Worm (Caenorhabditis elegans) whole organism, L4 larva: ENCODE results near the gene Y110A2AL.1.

Experiments used
- F26F4.8 ChIP-seq: fragments of 200-800 bp; sonication (Bioruptor generic); conservative IDR thresholded peaks from 2 replicates; pipeline ENCODE4 v1.3.6; 2022; ENCODE audit warnings: missing genetic modification characterization, missing compliant biosample characterization
- F44E2.7 ChIP-seq: fragments of 200-800 bp; sonication (Bioruptor generic); IDR thresholded peaks from 2 replicates; pipeline ENCODE4 v2.1.2; 2022; ENCODE audit warnings: missing genetic modification characterization, missing compliant biosample characterization
- F49E8.2 ChIP-seq: sonication (generic microtip); optimal IDR thresholded peaks from 2 replicates; lab custom pipeline; 2016; ENCODE audit warnings: missing compliant biosample characterization, mild to moderate bottlenecking, missing genetic modification characterization, borderline replicate concordance
- R02D3.7 ChIP-seq: fragments of 150-350 bp; sonication (generic microtip); optimal IDR thresholded peaks from 3 replicates; lab custom pipeline; 2014; ENCODE audit warnings: missing biosample characterization, missing genetic modification characterization
- T20F7.1 ChIP-seq: fragments of 200-800 bp; sonication (Bioruptor generic); optimal IDR thresholded peaks from 2 replicates; lab custom pipeline; 2018; ENCODE audit warnings: mild to moderate bottlenecking, missing genetic modification characterization, missing compliant biosample characterization
- Y48G9A.11 ChIP-seq: fragments of 200-800 bp; sonication (Bioruptor generic); IDR thresholded peaks from 2 replicates; pipeline ENCODE4 v1.3.6; 2022; ENCODE audit warnings: missing genetic modification reagents, missing genetic modification characterization, missing compliant biosample characterization
- Y75B8A.6 ChIP-seq: fragments of 200-800 bp; sonication (Bioruptor generic); IDR thresholded peaks from 2 replicates; pipeline ENCODE4 v1.3.6; 2022; ENCODE audit warnings: missing genetic modification reagents, missing genetic modification characterization, missing compliant biosample characterization
- aha-1 ChIP-seq: fragments of 150-350 bp; peaks from one replicate; lab custom pipeline; 2014; ENCODE audit warnings: missing biosample characterization, missing genetic modification characterization
- aly-2 ChIP-seq: sonication (generic microtip); optimal IDR thresholded peaks from 2 replicates; lab custom pipeline; 2018; ENCODE audit warnings: missing biosample characterization, missing genetic modification characterization
- ama-1 ChIP-seq: fragments of 150-350 bp; optimal IDR thresholded peaks from 2 replicates; lab custom pipeline; 2014; ENCODE audit warnings: inconsistent platforms, mixed read lengths
- attf-4 ChIP-seq: sonication (generic microtip); optimal IDR thresholded peaks from 3 replicates; lab custom pipeline; 2017; ENCODE audit warnings: missing biosample characterization, missing genetic modification characterization
- ceh-62 ChIP-seq: sonication (generic microtip); optimal IDR thresholded peaks from 2 replicates; lab custom pipeline; 2017; ENCODE audit warnings: missing biosample characterization, missing genetic modification characterization
- cey-2 ChIP-seq: sonication (generic microtip); optimal IDR thresholded peaks from 3 replicates; lab custom pipeline; 2017; ENCODE audit warnings: missing genetic modification characterization, mild to moderate bottlenecking, missing compliant biosample characterization, antibody characterized with exemption, borderline replicate concordance; ENCODE audit not compliant: insufficient read depth
- daf-12 ChIP-seq: fragments of 150-350 bp; optimal IDR thresholded peaks from 2 replicates; lab custom pipeline; 2014; ENCODE audit warnings: missing biosample characterization, missing genetic modification reagents, missing genetic modification characterization
- daf-8 ChIP-seq: fragments of 200-800 bp; sonication (Bioruptor generic); IDR thresholded peaks from 2 replicates; pipeline ENCODE4 v1.3.6; 2022; ENCODE audit warnings: missing genetic modification characterization, missing compliant biosample characterization
- dpl-1 ChIP-seq: fragments of 150-350 bp; optimal IDR thresholded peaks from 2 replicates; lab custom pipeline; 2014; ENCODE audit warnings: missing biosample characterization, missing genetic modification reagents, missing genetic modification characterization
- fkh-10 ChIP-seq: fragments of 150-350 bp; optimal IDR thresholded peaks from 2 replicates; lab custom pipeline; 2014; ENCODE audit warnings: missing biosample characterization, missing genetic modification reagents, missing genetic modification characterization
- fos-1 ChIP-seq: fragments of 150-350 bp; optimal IDR thresholded peaks from 2 replicates; lab custom pipeline; 2014; ENCODE audit warnings: missing biosample characterization, missing genetic modification characterization
- gei-8 ChIP-seq: fragments of 200-800 bp; sonication (Bioruptor generic); optimal IDR thresholded peaks from 2 replicates; lab custom pipeline; 2018; ENCODE audit warnings: mild to moderate bottlenecking, missing genetic modification characterization, missing compliant biosample characterization
- hif-1 ChIP-seq, 2 experiments: sonication (generic microtip); optimal IDR thresholded peaks; 2 replicates each; lab custom pipeline; 2016 to 2017; ENCODE audit warnings: missing compliant biosample characterization in 2 of 2, missing genetic modification characterization in 2 of 2, missing genetic modification reagents in 2 of 2, missing genotype in 2 of 2, mild to moderate bottlenecking in 1 of 2
- hlh-11 ChIP-seq: fragments of 200-800 bp; sonication (Bioruptor generic); optimal IDR thresholded peaks from 2 replicates; lab custom pipeline; 2018; ENCODE audit warnings: mild to moderate bottlenecking, missing genetic modification characterization, missing compliant biosample characterization
- hlh-30 ChIP-seq: sonication (generic microtip); optimal IDR thresholded peaks from 2 replicates; lab custom pipeline; 2017; ENCODE audit warnings: antibody characterized with exemption, mild to moderate bottlenecking, missing genetic modification characterization, missing compliant biosample characterization; ENCODE audit not compliant: insufficient read depth
- jun-1 ChIP-seq: fragments of 150-350 bp; optimal IDR thresholded peaks from 2 replicates; lab custom pipeline; 2014; ENCODE audit warnings: missing biosample characterization, missing genetic modification reagents, missing genetic modification characterization
- lin-1 ChIP-seq: fragments of 200-800 bp; sonication (Bioruptor generic); IDR thresholded peaks from 2 replicates; pipeline ENCODE4 v1.3.6; 2022; ENCODE audit warnings: missing genetic modification reagents, missing genetic modification characterization, missing compliant biosample characterization
- lin-13 ChIP-seq: fragments of 150-350 bp; optimal IDR thresholded peaks from 2 replicates; lab custom pipeline; 2014; ENCODE audit warnings: missing biosample characterization, missing genetic modification reagents, missing genetic modification characterization
- lin-39 ChIP-seq: fragments of 150-350 bp; optimal IDR thresholded peaks from 2 replicates; lab custom pipeline; 2014; ENCODE audit warnings: missing biosample characterization, missing genetic modification reagents, missing genetic modification characterization
- lir-3 ChIP-seq: sonication (generic microtip); optimal IDR thresholded peaks from 2 replicates; lab custom pipeline; 2016; ENCODE audit warnings: mild to moderate bottlenecking, missing genetic modification characterization, missing compliant biosample characterization
- lsy-2 ChIP-seq, 2 experiments: fragments of 150-350 bp in 1 of 2; sonication (generic microtip) in 1 of 2; optimal IDR thresholded peaks; 2 replicates each; lab custom pipeline; 2014 to 2017; ENCODE audit warnings: missing biosample characterization in 2 of 2, missing genetic modification characterization in 2 of 2
- mdl-1 ChIP-seq, 2 experiments: fragments of 150-350 bp in 1 of 2; sonication (generic microtip) in 1 of 2; optimal IDR thresholded peaks; 2 replicates each; lab custom pipeline; 2014 to 2017; ENCODE audit warnings: missing biosample characterization in 2 of 2, missing genetic modification characterization in 2 of 2
- mxl-2 ChIP-seq: fragments of 200-800 bp; sonication (Bioruptor generic); conservative IDR thresholded peaks from 2 replicates; pipeline ENCODE4 v1.3.6; 2022; ENCODE audit warnings: missing genetic modification reagents, missing genetic modification characterization, missing compliant biosample characterization
- nhr-10 ChIP-seq: fragments of 150-350 bp; optimal IDR thresholded peaks from 2 replicates; lab custom pipeline; 2014; ENCODE audit warnings: missing biosample characterization, missing genetic modification characterization
- nhr-102 ChIP-seq: sonication (generic microtip); optimal IDR thresholded peaks from 2 replicates; lab custom pipeline; 2016; ENCODE audit warnings: mild to moderate bottlenecking, missing genetic modification characterization, moderate library complexity, missing compliant biosample characterization
- nhr-237 ChIP-seq: sonication (generic microtip); optimal IDR thresholded peaks from 2 replicates; lab custom pipeline; 2017; ENCODE audit warnings: missing biosample characterization, missing genetic modification characterization
- nhr-28 ChIP-seq: fragments of 150-350 bp; optimal IDR thresholded peaks from 2 replicates; lab custom pipeline; 2014; ENCODE audit warnings: missing biosample characterization, missing genetic modification characterization
- nhr-77 ChIP-seq: fragments of 150-350 bp; optimal IDR thresholded peaks from 2 replicates; lab custom pipeline; 2014; ENCODE audit warnings: missing biosample characterization, missing genetic modification characterization
- pqm-1 ChIP-seq: sonication (generic microtip); optimal IDR thresholded peaks from 2 replicates; lab custom pipeline; 2017; ENCODE audit warnings: missing biosample characterization, missing genetic modification characterization
- saeg-2 ChIP-seq: fragments of 200-800 bp; sonication (Bioruptor generic); IDR thresholded peaks from 2 replicates; pipeline ENCODE4 v1.3.6; 2022; ENCODE audit warnings: missing genetic modification reagents, missing genetic modification characterization, missing compliant biosample characterization
- sdz-12 ChIP-seq: fragments of 200-800 bp; sonication (Bioruptor generic); optimal IDR thresholded peaks from 2 replicates; lab custom pipeline; 2018; ENCODE audit warnings: mild to moderate bottlenecking, missing genetic modification characterization, missing compliant biosample characterization
- skn-1 ChIP-seq: fragments of 150-350 bp; optimal IDR thresholded peaks from 2 replicates; lab custom pipeline; 2014; ENCODE audit warnings: missing biosample characterization, missing genetic modification characterization
- snpc-1.2 ChIP-seq: fragments of 200-800 bp; sonication (Bioruptor generic); IDR thresholded peaks from 2 replicates; pipeline ENCODE4 v1.3.6; 2022; ENCODE audit warnings: missing genetic modification reagents, missing genetic modification characterization, missing compliant biosample characterization
- snpc-4 ChIP-seq: fragments of 150-350 bp; optimal IDR thresholded peaks from 2 replicates; lab custom pipeline; 2014; ENCODE audit warnings: missing biosample characterization, missing genetic modification characterization
- spr-3 ChIP-seq: fragments of 200-800 bp; sonication (Bioruptor generic); optimal IDR thresholded peaks from 2 replicates; lab custom pipeline; 2018; ENCODE audit warnings: mild to moderate bottlenecking, missing genetic modification characterization, missing compliant biosample characterization
- tag-97 ChIP-seq: fragments of 200-800 bp; sonication (Bioruptor generic); IDR thresholded peaks from 2 replicates; pipeline ENCODE4 v1.3.6; 2022; ENCODE audit warnings: missing genetic modification characterization, missing compliant biosample characterization
- vab-7 ChIP-seq: fragments of 200-800 bp; sonication (Bioruptor generic); IDR thresholded peaks from 2 replicates; pipeline ENCODE4 v1.3.6; 2022; ENCODE audit warnings: missing genetic modification reagents, missing genetic modification characterization, missing compliant biosample characterization
- zag-1 ChIP-seq: fragments of 150-350 bp; optimal IDR thresholded peaks from 2 replicates; lab custom pipeline; 2014; ENCODE audit warnings: missing biosample characterization, missing genetic modification characterization
- zfp-3 ChIP-seq: fragments of 200-800 bp; sonication (Bioruptor generic); conservative IDR thresholded peaks from 2 replicates; pipeline ENCODE4 v1.3.6; 2022; ENCODE audit warnings: missing genetic modification reagents, missing genetic modification characterization, missing compliant biosample characterization
- zip-2 ChIP-seq: fragments of 150-350 bp; optimal IDR thresholded peaks from 2 replicates; lab custom pipeline; 2014; ENCODE audit warnings: missing biosample characterization, missing genetic modification characterization
- ztf-11 ChIP-seq: fragments of 150-350 bp; optimal IDR thresholded peaks from 2 replicates; lab custom pipeline; 2014; ENCODE audit warnings: missing biosample characterization, missing genetic modification characterization
- ztf-7 ChIP-seq: fragments of 150-350 bp; optimal IDR thresholded peaks from 2 replicates; lab custom pipeline; 2014; ENCODE audit warnings: missing biosample characterization, missing genetic modification characterization

Gene Y110A2AL.1

DNA sequence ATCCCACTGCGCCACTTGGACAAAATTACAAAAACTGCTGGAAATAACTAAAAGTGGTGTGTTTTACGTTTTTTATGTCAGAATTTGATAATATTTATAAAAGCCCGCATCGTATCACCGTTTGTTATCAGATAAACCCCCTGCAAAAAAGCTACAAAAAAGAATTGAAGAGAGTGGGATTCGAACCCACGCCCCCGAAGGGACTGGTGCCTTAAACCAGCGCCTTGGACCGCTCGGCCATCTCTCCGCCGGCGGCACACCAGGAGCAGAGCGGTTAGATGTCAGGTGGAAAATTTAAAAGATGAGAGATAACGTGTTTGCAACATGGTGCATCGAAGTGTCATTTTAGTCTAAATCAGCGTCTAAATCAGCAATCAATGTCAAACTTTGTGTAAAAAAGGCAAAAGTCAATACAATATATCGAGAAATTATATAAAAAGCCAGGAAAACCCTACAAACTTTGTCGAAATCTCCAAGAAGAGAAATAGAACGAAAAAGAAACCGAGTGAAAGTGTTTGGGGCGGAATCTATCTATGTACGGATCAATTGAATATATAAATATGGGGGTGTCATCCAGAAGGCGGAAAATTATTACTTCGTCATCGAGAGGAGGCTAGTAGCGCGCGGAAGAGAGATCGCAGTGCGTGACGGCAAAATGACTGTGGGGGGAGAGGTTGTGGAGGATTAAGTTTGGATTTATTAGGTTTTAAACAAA, 13.4 kb upstream of the Y110A2AL.1 start (continued):
- TF ChIP-seq skn-1 (tag; lab: Kevin White, UChicago), result no peak
- no peak for TF ChIP-seq ztf-11 (tag; lab: Kevin White, UChicago)
- TF ChIP-seq lir-3 (tag; lab: Kevin White, UChicago), result no peak
- TF ChIP-seq daf-8, result no peak
- peak; percentile 72 for TF ChIP-seq vab-7 (GFP tag; lab: Robert Waterston, UW)
- TF ChIP-seq ceh-62 (tag; lab: Kevin White, UChicago), result no peak
- TF ChIP-seq nhr-28, result peak; percentile 9
- no peak for TF ChIP-seq zag-1 (tag; lab: Kevin White, UChicago)
- TF ChIP-seq mdl-1 (tag; optimal IDR thresholded peaks at IDR 0.05; lab: Kevin White, UChicago), result no peak
- no peak for TF ChIP-seq zip-2
- TF ChIP-seq T20F7.1 (GFP tag; lab: Kevin White, UChicago), result no peak
- TF ChIP-seq hlh-11, result peak; percentile 14
- no peak for TF ChIP-seq nhr-237 (tag; lab: Kevin White, UChicago)
- TF ChIP-seq R02D3.7 (tag; lab: Kevin White, UChicago), result no peak
- peak; percentile 0 for TF ChIP-seq nhr-102 (tag; lab: Kevin White, UChicago)
- TF ChIP-seq F26F4.8, result 0 out of 2 replicates have a peak, but pooled peaks have one; percentile 25
- peak; percentile 30; the same call in 1 of the 2 replicates for TF ChIP-seq snpc-1.2
- no peak for TF ChIP-seq spr-3
- no peak for TF ChIP-seq ztf-7
- peak; percentile 38; the same call in 1 of the 2 replicates for TF ChIP-seq lin-1 (GFP tag; lab: Robert Waterston, UW)
- peak; percentile 65 for TF ChIP-seq lin-13 (GFP tag; lab: Kevin White, UChicago)
- TF ChIP-seq Y48G9A.11 (GFP tag; lab: Robert Waterston, UW), result 0 out of 2 replicates have a peak, but pooled peaks have one; percentile 33
- no peak for TF ChIP-seq attf-4 (tag; lab: Kevin White, UChicago)
- TF ChIP-seq daf-12 (tag; lab: Kevin White, UChicago), result no peak
- TF ChIP-seq lsy-2 (tag; optimal IDR thresholded peaks at IDR 0.05; lab: Kevin White, UChicago), result no peak
- no peak for TF ChIP-seq tag-97 (GFP tag; lab: Robert Waterston, UW)
- TF ChIP-seq F49E8.2, result no peak
- peak; percentile 95 for TF ChIP-seq aha-1
- TF ChIP-seq fkh-10 (GFP tag; lab: Kevin White, UChicago), result no peak
- no peak for TF ChIP-seq sdz-12
- TF ChIP-seq gei-8, result no peak
- TF ChIP-seq F44E2.7, result no peak
- no peak for TF ChIP-seq zfp-3 (GFP tag; lab: Robert Waterston, UW)
- no peak for TF ChIP-seq aly-2 (tag; lab: Kevin White, UChicago)
- TF ChIP-seq lin-39 (tag; lab: Kevin White, UChicago), result no peak
- no peak for TF ChIP-seq hif-1 (tag; optimal IDR thresholded peaks at IDR 0.05; lab: Kevin White, UChicago)
- TF ChIP-seq pqm-1 (tag; lab: Kevin White, UChicago), result no peak

DNA sequence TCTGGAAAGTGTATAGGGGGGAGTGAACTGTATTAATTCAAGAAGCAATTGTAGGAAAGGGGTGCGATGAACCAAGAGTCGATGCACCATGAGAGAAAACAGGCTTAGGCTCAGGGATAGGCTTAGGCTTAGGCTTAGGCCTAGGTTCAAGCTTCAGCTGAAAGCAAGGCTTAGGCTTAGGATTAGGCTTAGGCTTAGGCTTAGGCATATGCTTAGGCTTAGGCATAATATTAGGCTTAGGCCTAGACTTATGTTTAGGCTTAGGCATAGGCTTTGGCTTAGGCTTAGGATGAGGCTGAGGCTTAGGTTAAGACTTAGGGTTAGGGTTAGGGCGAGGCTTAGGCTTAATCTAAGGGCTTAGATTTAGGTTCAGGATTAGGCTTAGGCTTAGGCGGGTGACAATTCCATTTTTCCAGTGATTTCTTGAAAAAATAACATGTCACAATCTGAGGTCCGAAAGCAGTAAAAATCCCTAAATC, 12.3 kb upstream of the Y110A2AL.1 start:
- TF ChIP-seq Y75B8A.6 (GFP tag; lab: Robert Waterston, UW) (no peak), aha-1 (peak; percentile 92)

DNA sequence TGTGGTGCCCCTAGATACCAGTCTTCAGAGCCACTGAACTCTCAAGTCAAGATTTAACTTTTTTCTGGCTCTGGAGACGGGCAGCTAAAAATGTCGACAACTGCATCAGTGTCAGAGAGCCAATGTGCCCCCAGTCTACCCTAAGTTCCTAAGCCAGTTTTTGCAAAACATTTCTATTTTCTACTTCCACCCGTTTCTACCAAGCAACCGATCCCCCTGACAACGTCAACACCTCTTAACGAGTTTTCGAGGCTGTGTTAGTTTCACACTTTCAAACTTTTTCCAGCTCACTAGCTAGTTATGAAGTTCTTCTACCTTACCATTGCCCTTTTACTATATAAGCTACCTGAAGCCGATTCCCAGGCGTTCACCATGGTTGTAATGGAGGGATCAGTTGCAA, 10.7 kb upstream of the Y110A2AL.1 start, which contains the start of gene Y110A2AL.5:
Gene Y110A2AL.5, plus strand, starts transcription at position 301 of the 400 bp plus-strand sequence.
- no peak for TF ChIP-seq pqm-1 (tag; lab: Kevin White, UChicago)
- TF ChIP-seq F49E8.2, result no peak
- no peak for TF ChIP-seq ama-1 (lab: Kevin White, UChicago)
- TF ChIP-seq nhr-10 (tag; lab: Kevin White, UChicago), result no peak
- no peak for TF ChIP-seq mxl-2 (GFP tag; lab: Robert Waterston, UW)
- TF ChIP-seq snpc-4 (tag; lab: Kevin White, UChicago), result no peak
- no peak for TF ChIP-seq nhr-102 (tag; lab: Kevin White, UChicago)
- TF ChIP-seq nhr-77 (tag; lab: Kevin White, UChicago), result no peak
- no peak for TF ChIP-seq mdl-1 (tag; optimal IDR thresholded peaks at IDR 0.05; lab: Kevin White, UChicago)
- no peak for TF ChIP-seq fos-1 (tag; lab: Kevin White, UChicago)
- TF ChIP-seq R02D3.7 (tag; lab: Kevin White, UChicago), result no peak
- no peak for TF ChIP-seq jun-1 (tag; lab: Kevin White, UChicago)
- no peak for TF ChIP-seq hlh-30 (tag; lab: Kevin White, UChicago)
- no peak for TF ChIP-seq saeg-2
- TF ChIP-seq cey-2, result no peak
- TF ChIP-seq dpl-1, result no peak
